Worm (Caenorhabditis elegans): ENCODE measurements around the gene cec-2.

DNA sequence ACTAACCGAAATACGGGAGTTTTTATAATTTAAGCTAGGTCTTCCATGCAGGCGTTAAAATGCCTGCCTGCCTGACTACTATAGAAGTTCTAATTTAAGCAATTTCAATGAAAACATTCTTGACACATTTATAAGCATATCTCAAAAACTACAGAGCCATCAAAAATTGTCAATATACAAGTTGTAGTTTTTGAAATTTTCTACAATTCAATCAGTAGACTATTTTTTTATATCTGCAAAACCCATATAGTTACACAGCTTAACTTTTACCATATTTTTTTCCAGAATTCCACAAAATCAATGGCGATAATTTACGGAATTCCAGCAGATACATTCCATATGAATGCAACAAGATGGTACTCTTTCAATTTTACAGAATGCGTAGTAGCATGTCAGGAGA is 7.4 kb upstream of the cec-2 start, which contains the start of gene C50A2.7:
- no peak for TF ChIP-seq nhr-237 (tag; optimal IDR thresholded peaks at IDR 0.05)
- TF ChIP-seq lin-13 (tag; optimal IDR thresholded peaks at IDR 0.05): no peak
- TF ChIP-seq elt-1 (tag; optimal IDR thresholded peaks at IDR 0.05; ENCODE audit: borderline replicate concordance, insufficient read depth): no peak
- no peak for TF ChIP-seq ces-1 (GFP tag; optimal IDR thresholded peaks at IDR 0.05)
- no peak for TF ChIP-seq ceh-83 (GFP tag; optimal IDR thresholded peaks at IDR 0.05)
- no peak for TF ChIP-seq snpc-4 (tag; optimal IDR thresholded peaks at IDR 0.05)
- TF ChIP-seq pha-4 (tag; optimal IDR thresholded peaks at IDR 0.05): no peak
- TF ChIP-seq ztf-11 (tag; optimal IDR thresholded peaks at IDR 0.05): no peak
- no peak for TF ChIP-seq lin-32 (GFP tag; optimal IDR thresholded peaks at IDR 0.05)
- TF ChIP-seq drap-1 (GFP tag; optimal IDR thresholded peaks at IDR 0.05): no peak
- no peak for TF ChIP-seq blmp-1 (tag; optimal IDR thresholded peaks at IDR 0.05)
- no peak for TF ChIP-seq nhr-76 (tag; optimal IDR thresholded peaks at IDR 0.05)
- no peak for TF ChIP-seq nhr-2 (tag; optimal IDR thresholded peaks at IDR 0.05)
- TF ChIP-seq lsy-2 (tag; optimal IDR thresholded peaks at IDR 0.05): no peak
